Worm (Caenorhabditis elegans): Measurements from ENCODE around the gene lin-3.

DNA sequence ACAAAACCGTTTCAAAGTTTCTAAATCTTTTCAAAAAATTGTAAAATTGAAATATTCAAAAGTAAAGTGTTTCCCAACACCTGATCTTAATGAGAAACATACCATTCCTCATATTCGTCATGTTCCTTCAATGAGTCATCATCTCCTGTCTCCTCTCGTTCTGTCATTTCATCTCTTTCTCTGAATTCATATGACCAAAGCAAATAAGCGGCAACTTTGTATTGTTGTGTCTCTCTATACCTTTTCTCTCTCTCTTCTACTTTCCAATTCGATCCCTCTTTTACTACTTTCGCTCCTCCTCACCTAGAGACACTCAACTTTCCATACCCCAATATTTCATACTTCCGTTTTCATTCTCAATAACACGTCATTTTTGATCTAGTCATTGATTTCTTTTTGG lies 45.9 kb upstream of the lin-3 start:
- TF ChIP-seq ets-7 (tag; optimal IDR thresholded peaks at IDR 0.05) (no peak), pes-1 (GFP tag; IDR thresholded peaks at IDR 0.05) (no peak), ama-1 (optimal IDR thresholded peaks at IDR 0.05) (no peak), hnd-1 (tag; optimal IDR thresholded peaks at IDR 0.05) (no peak), F13C5.2 (tag; optimal IDR thresholded peaks at IDR 0.05) (no peak), flt-1 (GFP tag; IDR thresholded peaks at IDR 0.05) (no peak), tbx-37 (GFP tag; conservative IDR thresholded peaks at IDR 0.05) (no peak), B0310.2 (tag; optimal IDR thresholded peaks at IDR 0.05) (no peak), tbx-11 (GFP tag; IDR thresholded peaks at IDR 0.05) (no peak), aly-1 (tag; optimal IDR thresholded peaks at IDR 0.05) (no peak), sea-1 (GFP tag; conservative IDR thresholded peaks at IDR 0.05) (no peak), ceh-13 (GFP tag; optimal IDR thresholded peaks at IDR 0.05) (no peak)

Measured in whole organism, early embryonic.